Worm (Caenorhabditis elegans) whole organism, young adult: ENCODE measurements around the gene npp-15.

Experiments
- B0019.2 ChIP-seq: fragments of 200-800 bp; sonication (Bioruptor generic); conservative IDR thresholded peaks from 2 replicates; pipeline ENCODE4 v1.3.6; 2022; ENCODE audit warnings: missing genetic modification reagents, missing genetic modification characterization, missing compliant biosample characterization
- B0035.1 ChIP-seq: sonication (generic microtip); optimal IDR thresholded peaks from 2 replicates; lab custom pipeline; 2016; ENCODE audit warnings: missing genetic modification characterization, mild to moderate bottlenecking, missing compliant biosample characterization, missing genotype, missing genetic modification reagents
- B0336.3 ChIP-seq: fragments of 200-800 bp; sonication (Bioruptor generic); IDR thresholded peaks from 2 replicates; pipeline ENCODE4 v1.3.6; 2022; ENCODE audit warnings: missing genetic modification characterization, missing compliant biosample characterization
- C06A6.2 ChIP-seq: fragments of 200-800 bp; sonication (Bioruptor generic); conservative IDR thresholded peaks from 2 replicates; pipeline ENCODE4 v1.3.6; 2022; ENCODE audit warnings: missing genetic modification characterization, missing compliant biosample characterization
- F33H1.4 ChIP-seq: fragments of 200-800 bp; sonication (Bioruptor generic); IDR thresholded peaks from 2 replicates; pipeline ENCODE4 v1.3.6; 2022; ENCODE audit warnings: missing genetic modification reagents, missing genetic modification characterization, missing compliant biosample characterization
- F39B2.1 ChIP-seq: fragments of 200-800 bp; sonication (Bioruptor generic); IDR thresholded peaks from 2 replicates; pipeline ENCODE4 v1.3.6; 2022; ENCODE audit warnings: missing genetic modification reagents, missing genetic modification characterization, missing compliant biosample characterization
- F49E8.2 ChIP-seq: sonication (generic microtip); optimal IDR thresholded peaks from 3 replicates; lab custom pipeline; 2017; ENCODE audit warnings: missing genetic modification characterization, mild to moderate bottlenecking, missing compliant biosample characterization, antibody characterized with exemption, moderate library complexity; ENCODE audit not compliant: insufficient read depth
- F57A8.1 ChIP-seq: fragments of 200-800 bp; sonication (Bioruptor generic); optimal IDR thresholded peaks from 2 replicates; lab custom pipeline; 2018; ENCODE audit warnings: mild to moderate bottlenecking, missing genetic modification characterization, moderate library complexity, missing compliant biosample characterization
- T07F8.4 ChIP-seq: sonication (generic microtip); optimal IDR thresholded peaks from 2 replicates; lab custom pipeline; 2016; ENCODE audit warnings: mild to moderate bottlenecking, missing genetic modification characterization, moderate library complexity, missing compliant biosample characterization
- T26A5.8 ChIP-seq: sonication (generic microtip); optimal IDR thresholded peaks from 2 replicates; lab custom pipeline; 2016; ENCODE audit warnings: missing genetic modification characterization, missing compliant biosample characterization
- Y56A3A.18 ChIP-seq: fragments of 200-800 bp; sonication (Bioruptor generic); IDR thresholded peaks from 2 replicates; pipeline ENCODE4 v1.3.6; 2022; ENCODE audit warnings: missing genetic modification reagents, missing genetic modification characterization, missing compliant biosample characterization
- Y95B8A.8 ChIP-seq: fragments of 200-800 bp; sonication (Bioruptor generic); IDR thresholded peaks from 2 replicates; pipeline ENCODE4 v1.3.6; 2022; ENCODE audit warnings: missing genetic modification reagents, missing genetic modification characterization, missing compliant biosample characterization
- aptf-2 ChIP-seq: fragments of 200-800 bp; sonication (Bioruptor generic); conservative IDR thresholded peaks from 2 replicates; pipeline ENCODE4 v1.3.6; 2022; ENCODE audit warnings: missing genetic modification reagents, missing genetic modification characterization, missing compliant biosample characterization
- aptf-3 ChIP-seq: fragments of 200-800 bp; sonication (Bioruptor generic); IDR thresholded peaks from 2 replicates; pipeline ENCODE4 v1.3.6; 2022; ENCODE audit warnings: missing genetic modification characterization, missing compliant biosample characterization
- attf-6 ChIP-seq: fragments of 200-800 bp; sonication (Bioruptor generic); IDR thresholded peaks from 2 replicates; pipeline ENCODE4 v1.3.6; 2022; ENCODE audit warnings: missing genetic modification reagents, missing genetic modification characterization, missing compliant biosample characterization
- bed-2 ChIP-seq: fragments of 200-800 bp; sonication (Bioruptor generic); IDR thresholded peaks from 2 replicates; pipeline ENCODE4 v1.3.6; 2022; ENCODE audit warnings: missing genetic modification reagents, missing genetic modification characterization, missing compliant biosample characterization
- ccch-3 ChIP-seq: fragments of 200-800 bp; sonication (Bioruptor generic); optimal IDR thresholded peaks from 2 replicates; lab custom pipeline; 2018; ENCODE audit warnings: mild to moderate bottlenecking, missing genetic modification characterization, missing compliant biosample characterization
- ceh-40 ChIP-seq: fragments of 200-800 bp; sonication (Bioruptor generic); IDR thresholded peaks from 2 replicates; pipeline ENCODE4 v1.3.6; 2022; ENCODE audit warnings: missing genetic modification characterization, missing compliant biosample characterization
- chd-7 ChIP-seq: sonication (generic microtip); optimal IDR thresholded peaks from 2 replicates; lab custom pipeline; 2016; ENCODE audit warnings: mild to moderate bottlenecking, missing genetic modification characterization, moderate library complexity, missing compliant biosample characterization
- egl-44 ChIP-seq: fragments of 200-800 bp; sonication (Bioruptor generic); IDR thresholded peaks from 2 replicates; pipeline ENCODE4 v1.3.6; 2022; ENCODE audit warnings: missing genetic modification reagents, missing genetic modification characterization, missing compliant biosample characterization
- egrh-3 ChIP-seq: fragments of 200-800 bp; sonication (Bioruptor generic); IDR thresholded peaks from 2 replicates; pipeline ENCODE4 v1.3.6; 2022; ENCODE audit warnings: missing genetic modification reagents, missing genetic modification characterization, missing compliant biosample characterization
- hrde-1 ChIP-seq: sonication (generic microtip); optimal IDR thresholded peaks from 2 replicates; lab custom pipeline; 2016; ENCODE audit warnings: missing genetic modification characterization, mild to moderate bottlenecking, missing compliant biosample characterization, moderate library complexity, missing genotype, missing genetic modification reagents, borderline replicate concordance
- lag-1 ChIP-seq: fragments of 200-800 bp; sonication (Bioruptor generic); IDR thresholded peaks from 2 replicates; pipeline ENCODE4 v1.3.6; 2022; ENCODE audit warnings: missing genetic modification reagents, missing genetic modification characterization, missing compliant biosample characterization
- let-526 ChIP-seq: fragments of 200-800 bp; sonication (Bioruptor generic); IDR thresholded peaks from 2 replicates; pipeline ENCODE4 v1.3.6; 2022; ENCODE audit warnings: missing genetic modification reagents, missing genetic modification characterization, missing compliant biosample characterization
- lin-26 ChIP-seq: fragments of 200-800 bp; sonication (Bioruptor generic); IDR thresholded peaks from 2 replicates; pipeline ENCODE4 v1.3.6; 2022; ENCODE audit warnings: missing genetic modification reagents, missing genetic modification characterization, missing compliant biosample characterization
- lin-54 ChIP-seq: fragments of 200-800 bp; sonication (Bioruptor generic); optimal IDR thresholded peaks from 2 replicates; lab custom pipeline; 2018; ENCODE audit warnings: mild to moderate bottlenecking, missing genetic modification characterization, missing compliant biosample characterization
- madf-6 ChIP-seq: fragments of 200-800 bp; sonication (Bioruptor generic); IDR thresholded peaks from 2 replicates; pipeline ENCODE4 v1.3.6; 2022; ENCODE audit warnings: missing genetic modification reagents, missing genetic modification characterization, missing compliant biosample characterization
- mcd-1 ChIP-seq: fragments of 200-800 bp; sonication (Bioruptor generic); IDR thresholded peaks from 2 replicates; pipeline ENCODE4 v1.3.6; 2022; ENCODE audit warnings: missing genetic modification reagents, missing genetic modification characterization, missing compliant biosample characterization
- mel-28 ChIP-seq: sonication (generic microtip); optimal IDR thresholded peaks from 2 replicates; lab custom pipeline; 2016; ENCODE audit warnings: borderline replicate concordance, mild to moderate bottlenecking, missing genetic modification characterization, missing compliant biosample characterization
- mes-4 ChIP-seq: sonication (generic microtip); optimal IDR thresholded peaks from 2 replicates; lab custom pipeline; 2016; ENCODE audit warnings: missing genotype, missing genetic modification characterization, missing compliant biosample characterization
- nfyb-1 ChIP-seq: fragments of 200-800 bp; sonication (Bioruptor generic); IDR thresholded peaks from 2 replicates; pipeline ENCODE4 v1.3.6; 2022; ENCODE audit warnings: missing genetic modification reagents, missing genetic modification characterization, missing compliant biosample characterization
- nhr-80 ChIP-seq: sonication (generic microtip); optimal IDR thresholded peaks from 2 replicates; lab custom pipeline; 2016; ENCODE audit warnings: missing genetic modification characterization, missing compliant biosample characterization
- pbrm-1 ChIP-seq: fragments of 200-800 bp; sonication (Bioruptor generic); IDR thresholded peaks from 2 replicates; pipeline ENCODE4 v1.3.6; 2022; ENCODE audit warnings: missing genetic modification reagents, missing genetic modification characterization, missing compliant biosample characterization
- rcor-1 ChIP-seq: fragments of 200-800 bp; sonication (Bioruptor generic); IDR thresholded peaks from 2 replicates; pipeline ENCODE4 v1.3.6; 2022; ENCODE audit warnings: missing genetic modification reagents, missing genetic modification characterization, missing compliant biosample characterization
- repo-1 ChIP-seq: sonication (generic microtip); optimal IDR thresholded peaks from 2 replicates; lab custom pipeline; 2017; ENCODE audit warnings: mild to moderate bottlenecking, missing genetic modification characterization, missing compliant biosample characterization
- rpc-1 ChIP-seq, 2 experiments: fragments of 150-350 bp in 1 of 2; sonication (generic microtip) in 1 of 2; optimal IDR thresholded peaks; 2 replicates each; lab custom pipeline; 2014 to 2018; ENCODE audit warnings: missing biosample characterization in 1 of 2, missing genetic modification characterization in 1 of 2, missing genetic modification reagents in 1 of 2, missing genotype in 1 of 2
- sdz-38 ChIP-seq: sonication (generic microtip); optimal IDR thresholded peaks from 2 replicates; lab custom pipeline; 2016; ENCODE audit warnings: missing genotype, missing genetic modification characterization, missing compliant biosample characterization
- sea-2 ChIP-seq: fragments of 200-800 bp; sonication (Bioruptor generic); IDR thresholded peaks from 2 replicates; pipeline ENCODE4 v1.3.6; 2022; ENCODE audit warnings: missing genetic modification characterization, missing compliant biosample characterization
- snpc-4 ChIP-seq, 5 experiments: fragments of 150-350 bp in 1 of 5; sonication (generic microtip) in 4 of 5; optimal IDR thresholded peaks; 2 replicates each; lab custom pipeline; 2014 to 2018; ENCODE audit warnings: missing genetic modification characterization in 5 of 5, missing biosample characterization in 3 of 5, antibody characterized with exemption in 2 of 5, mild to moderate bottlenecking in 2 of 5, missing compliant biosample characterization in 2 of 5, missing genotype in 2 of 5, moderate library complexity in 2 of 5, missing genetic modification reagents in 1 of 5
- tbx-9 ChIP-seq: sonication (generic microtip); optimal IDR thresholded peaks from 2 replicates; lab custom pipeline; 2016; ENCODE audit warnings: borderline replicate concordance, missing genetic modification characterization, inconsistent platforms, missing compliant biosample characterization
- unc-130 ChIP-seq: sonication (generic microtip); optimal IDR thresholded peaks from 2 replicates; lab custom pipeline; 2016; ENCODE audit warnings: missing genetic modification reagents, missing genetic modification characterization, missing compliant biosample characterization
- ztf-26 ChIP-seq: sonication (generic microtip); optimal IDR thresholded peaks from 2 replicates; lab custom pipeline; 2017; ENCODE audit warnings: missing genetic modification characterization, missing compliant biosample characterization
- ztf-28 ChIP-seq: fragments of 200-800 bp; sonication (Bioruptor generic); IDR thresholded peaks from 2 replicates; pipeline ENCODE4 v1.3.6; 2022; ENCODE audit warnings: missing genetic modification reagents, missing genetic modification characterization, missing compliant biosample characterization
- ztf-3 ChIP-seq: fragments of 200-800 bp; sonication (Bioruptor generic); optimal IDR thresholded peaks from 2 replicates; lab custom pipeline; 2018; ENCODE audit warnings: mild to moderate bottlenecking, missing genetic modification characterization, missing compliant biosample characterization
- ztf-6 ChIP-seq: fragments of 200-800 bp; sonication (Bioruptor generic); IDR thresholded peaks from 2 replicates; pipeline ENCODE4 v1.3.6; 2022; ENCODE audit warnings: missing genetic modification reagents, missing genetic modification characterization, missing compliant biosample characterization

npp-15 gene

DNA sequence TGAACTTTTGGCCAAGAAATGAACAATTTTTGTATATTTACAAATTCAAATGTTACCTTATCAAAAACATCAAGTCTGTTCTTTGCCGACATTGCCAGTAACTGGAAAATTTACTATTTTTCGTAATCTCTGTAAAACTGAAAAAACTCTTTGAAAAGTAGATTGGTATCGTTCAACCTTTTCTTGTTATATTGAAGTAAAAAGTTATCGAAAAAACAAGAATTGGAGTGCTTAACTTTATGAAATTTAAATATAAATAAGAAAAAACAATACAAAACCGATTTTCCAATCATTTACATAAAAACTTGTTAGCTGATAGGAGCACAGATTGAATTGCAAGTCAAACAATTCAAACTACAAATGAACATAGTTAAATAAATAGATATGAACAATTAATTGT lies 44.0 kb upstream of the npp-15 start, which contains the start of gene ZK688.11:
TSS of gene ZK688.11 (minus strand) at position 101 of the 400 bp plus-strand sequence.
- TF ChIP-seq rcor-1 (GFP tag; lab: Robert Waterston, UW): no peak
- TF ChIP-seq F57A8.1 (GFP tag; lab: Kevin White, UChicago): no peak
- TF ChIP-seq hrde-1 (tag; lab: Kevin White, UChicago): no peak
- no peak for TF ChIP-seq ztf-26 (tag; lab: Kevin White, UChicago)
- no peak for TF ChIP-seq mel-28 (tag; lab: Kevin White, UChicago)
- TF ChIP-seq ztf-6: no peak
- no peak for TF ChIP-seq ztf-28 (GFP tag; lab: Robert Waterston, UW)
- TF ChIP-seq F39B2.1: no peak
- no peak for TF ChIP-seq egrh-3 (GFP tag; lab: Robert Waterston, UW)
- no peak for TF ChIP-seq ccch-3
- no peak for TF ChIP-seq nhr-80
- no peak for TF ChIP-seq attf-6 (GFP tag; lab: Robert Waterston, UW)
- TF ChIP-seq bed-2 (GFP tag; lab: Robert Waterston, UW): no peak
- no peak for TF ChIP-seq let-526 (GFP tag; lab: Robert Waterston, UW)
- no peak for TF ChIP-seq repo-1 (tag; lab: Kevin White, UChicago)
- TF ChIP-seq F33H1.4 (GFP tag; lab: Robert Waterston, UW): no peak
- TF ChIP-seq lag-1 (GFP tag; lab: Robert Waterston, UW): no peak
- no peak for TF ChIP-seq T26A5.8 (tag; lab: Kevin White, UChicago)
- no peak for TF ChIP-seq mcd-1 (GFP tag; lab: Robert Waterston, UW)
- TF ChIP-seq, all 124 proteins: peak for 0

DNA sequence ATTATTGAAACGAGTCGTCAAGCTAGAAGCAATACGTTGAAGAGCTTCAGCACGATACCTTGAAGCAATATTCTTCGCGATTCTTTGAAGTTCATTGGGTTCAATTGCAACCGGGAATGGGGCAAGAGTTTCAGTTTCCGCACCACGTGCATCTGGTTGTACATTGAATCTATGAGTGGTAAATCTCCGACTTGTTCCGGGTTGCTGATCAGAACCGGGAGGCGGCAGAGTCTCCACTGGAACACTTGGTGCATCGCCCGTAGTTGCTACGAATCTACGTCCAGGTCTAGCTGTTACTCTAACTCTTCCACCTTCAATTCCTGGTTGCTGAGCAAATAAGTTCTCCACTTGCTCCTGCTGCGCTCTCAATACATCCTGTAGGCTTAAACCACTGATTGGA lies 39.8 kb upstream of the npp-15 start:
- TF ChIP-seq unc-130 (GFP tag; lab: Kevin White, UChicago) (no peak), sdz-38 (tag; lab: Kevin White, UChicago) (no peak), B0035.1 (tag; lab: Kevin White, UChicago) (no peak), pbrm-1 (no peak), aptf-3 (no peak), hrde-1 (tag; lab: Kevin White, UChicago) (no peak), aptf-2 (GFP tag; lab: Robert Waterston, UW) (no peak), rpc-1 (optimal IDR thresholded peaks at IDR 0.05; lab: Kevin White, UChicago) (no peak), rpc-1 (tag; optimal IDR thresholded peaks at IDR 0.05; lab: Kevin White, UChicago) (no peak), tbx-9 (tag; lab: Kevin White, UChicago) (no peak), ceh-40 (no peak), Y95B8A.8 (GFP tag; lab: Robert Waterston, UW) (no peak), chd-7 (no peak), sea-2 (no peak), B0019.2 (GFP tag; lab: Robert Waterston, UW) (no peak), ztf-3 (GFP tag; lab: Kevin White, UChicago) (no peak), Y56A3A.18 (GFP tag; lab: Robert Waterston, UW) (no peak), egl-44 (GFP tag; lab: Robert Waterston, UW) (no peak), mes-4 (no peak)
- TF ChIP-seq, all 124 proteins: peak for 0

DNA sequence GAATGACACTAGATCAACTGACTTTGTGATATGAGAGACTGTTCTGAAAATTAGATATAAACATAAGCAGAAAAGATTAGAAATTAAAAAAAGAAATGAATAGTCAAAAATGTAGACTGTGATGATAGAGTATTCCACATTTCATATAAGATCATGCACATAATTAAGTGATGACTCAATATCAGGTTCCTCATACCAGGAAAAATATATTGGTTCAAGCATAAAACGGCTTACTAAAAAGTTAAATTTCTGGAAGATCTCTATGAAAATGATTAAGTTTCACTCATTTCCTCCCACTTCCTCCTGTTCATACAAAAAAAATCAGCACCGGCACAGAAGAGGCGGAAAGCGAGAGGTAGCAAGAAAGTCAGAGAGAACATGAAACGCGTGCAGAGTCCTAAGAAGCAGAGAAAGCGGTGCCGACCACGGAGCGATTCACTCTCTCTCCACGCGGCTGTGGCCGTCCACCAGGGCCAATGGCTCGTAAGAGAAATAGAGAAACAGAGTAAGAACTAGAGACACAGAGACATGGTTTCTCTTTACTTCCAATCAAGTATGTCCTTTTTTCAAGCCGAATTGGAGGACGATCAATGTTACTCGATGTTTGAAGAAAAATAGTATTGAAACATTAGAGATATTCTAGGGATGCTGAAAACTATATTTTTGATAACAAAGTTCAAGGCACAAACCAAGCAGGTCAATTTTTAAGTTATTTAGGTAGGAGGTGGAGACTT lies 37.1 kb upstream of the npp-15 start, which contains the start of the genes ZK688.5 and fahd-1:
TSS of gene ZK688.5 (minus strand) at position 51 of the 734 bp plus-strand sequence.
TSS of gene fahd-1 (plus strand) at position 684 of the 734 bp plus-strand sequence.
- TF ChIP-seq T07F8.4 (tag; lab: Kevin White, UChicago): no peak
- TF ChIP-seq snpc-4 (GFP tag; optimal IDR thresholded peaks at IDR 0.05; lab: Kevin White, UChicago): no peak
- TF ChIP-seq snpc-4 (tag; optimal IDR thresholded peaks at IDR 0.05; lab: Kevin White, UChicago): peak in 3 of 4 experiments; percentile 2 to 48 (median 12)
- 0 out of 2 replicates have a peak, but pooled peaks have one; percentile 35 for TF ChIP-seq C06A6.2
- TF ChIP-seq B0336.3: 0 out of 2 replicates have a peak, but pooled peaks have one; percentile 52
- peak; percentile 27; the same call in 1 of the 2 replicates for TF ChIP-seq madf-6 (GFP tag; lab: Robert Waterston, UW)
- TF ChIP-seq F49E8.2: no peak
- TF ChIP-seq nhr-80: peak; percentile 91
- peak; percentile 7 for TF ChIP-seq lin-54
- peak; percentile 29 for TF ChIP-seq chd-7
- TF ChIP-seq nfyb-1 (GFP tag; lab: Robert Waterston, UW): peak; percentile 66; the same call in 1 of the 2 replicates
- 0 out of 2 replicates have a peak, but pooled peaks have one; percentile 25 for TF ChIP-seq lin-26 (GFP tag; lab: Robert Waterston, UW)
- TF ChIP-seq pbrm-1: 0 out of 2 replicates have a peak, but pooled peaks have one; percentile 26
